Fruit fly (Drosophila melanogaster) whole organism, pupa: ENCODE measurements around the gene Sfp23F.

Source experiments
- CG10348 ChIP-seq: fragments of 200-800 bp; sonication (Bioruptor generic); IDR thresholded peaks from 2 replicates; pipeline ENCODE4 v1.3.6; 2022; ENCODE audit warnings: missing biosample characterization, missing genetic modification characterization
- CG12605 ChIP-seq: fragments of 200-800 bp; sonication (Bioruptor generic); IDR thresholded peaks from 2 replicates; pipeline ENCODE4 v1.3.6; 2022; ENCODE audit warnings: missing biosample characterization, missing genetic modification characterization
- CG13204 ChIP-seq: fragments of 200-800 bp; sonication (Bioruptor generic); optimal IDR thresholded peaks from 2 replicates; lab custom pipeline; 2018; ENCODE audit warnings: missing biosample characterization, mild to moderate bottlenecking, missing genetic modification characterization, moderate library complexity
- CG14655 ChIP-seq: fragments of 200-800 bp; sonication (Bioruptor generic); optimal IDR thresholded peaks from 3 replicates; lab custom pipeline; 2017; ENCODE audit warnings: mild to moderate bottlenecking, missing biosample characterization, missing genetic modification reagents, missing genetic modification characterization
- CG15710 ChIP-seq: fragments of 200-800 bp; sonication (Bioruptor generic); optimal IDR thresholded peaks from 2 replicates; lab custom pipeline; 2018; ENCODE audit warnings: missing biosample characterization, mild to moderate bottlenecking, missing genetic modification characterization, moderate library complexity
- CG17806 ChIP-seq: fragments of 200-800 bp; sonication (Bioruptor generic); optimal IDR thresholded peaks from 2 replicates; lab custom pipeline; 2018; ENCODE audit warnings: missing biosample characterization, mild to moderate bottlenecking, missing genetic modification characterization, moderate library complexity
- CG32121 ChIP-seq: fragments of 200-800 bp; sonication (Bioruptor generic); IDR thresholded peaks from 2 replicates; pipeline ENCODE4 v1.3.6; 2022; ENCODE audit warnings: missing biosample characterization, missing genetic modification characterization
- CG34367 ChIP-seq: fragments of 200-800 bp; sonication (Bioruptor generic); optimal IDR thresholded peaks from 2 replicates; lab custom pipeline; 2018; ENCODE audit warnings: missing biosample characterization, mild to moderate bottlenecking, missing genetic modification characterization
- CG4496 ChIP-seq: fragments of 200-800 bp; sonication (Bioruptor generic); IDR thresholded peaks from 3 replicates; pipeline ENCODE4 v1.3.6; 2022; ENCODE audit warnings: missing biosample characterization, missing genetic modification characterization
- CG8159 ChIP-seq: fragments of 200-800 bp; sonication (Bioruptor generic); optimal IDR thresholded peaks from 3 replicates; lab custom pipeline; 2018; ENCODE audit warnings: missing biosample characterization, mild to moderate bottlenecking, missing genetic modification characterization, moderate library complexity
- CG8301 ChIP-seq: fragments of 200-800 bp; sonication (Bioruptor generic); optimal IDR thresholded peaks from 2 replicates; lab custom pipeline; 2018; ENCODE audit warnings: missing biosample characterization, mild to moderate bottlenecking, missing genetic modification characterization
- CG9948 ChIP-seq: fragments of 200-800 bp; sonication (Bioruptor generic); optimal IDR thresholded peaks from 2 replicates; lab custom pipeline; 2018; ENCODE audit warnings: missing biosample characterization, mild to moderate bottlenecking, missing genetic modification characterization, moderate library complexity
- D1 ChIP-seq: fragments of 200-800 bp; sonication (Bioruptor generic); optimal IDR thresholded peaks from 2 replicates; lab custom pipeline; 2018; ENCODE audit warnings: missing biosample characterization, mild to moderate bottlenecking, missing genetic modification characterization, moderate library complexity
- EcR ChIP-seq: fragments of 200-800 bp; sonication (Bioruptor generic); optimal IDR thresholded peaks from 3 replicates; lab custom pipeline; 2019; ENCODE audit warnings: missing biosample characterization, missing genetic modification characterization, mild to moderate bottlenecking, moderate library complexity, missing genetic modification reagents
- Ets98B ChIP-seq: fragments of 200-800 bp; sonication (Bioruptor generic); IDR thresholded peaks from 2 replicates; pipeline ENCODE4 v1.3.6; 2022; ENCODE audit warnings: missing biosample characterization, missing genetic modification characterization
- Pif1A ChIP-seq: fragments of 200-800 bp; sonication (Bioruptor generic); optimal IDR thresholded peaks from 3 replicates; lab custom pipeline; 2016; ENCODE audit warnings: missing biosample characterization, missing genetic modification characterization
- Pif1B ChIP-seq: fragments of 200-800 bp; sonication (Bioruptor generic); optimal IDR thresholded peaks from 3 replicates; lab custom pipeline; 2016; ENCODE audit warnings: missing biosample characterization, missing genetic modification characterization
- Snoo ChIP-seq: fragments of 200-800 bp; sonication (Bioruptor generic); optimal IDR thresholded peaks from 3 replicates; lab custom pipeline; 2017; ENCODE audit warnings: missing biosample characterization, mild to moderate bottlenecking, missing genetic modification characterization, inconsistent platforms
- fd96Ca ChIP-seq: fragments of 200-800 bp; sonication (Bioruptor generic); IDR thresholded peaks from 3 replicates; pipeline ENCODE4 v1.3.6; 2022; ENCODE audit warnings: missing biosample characterization, missing genetic modification characterization
- gl ChIP-seq: fragments of 200-800 bp; sonication (Bioruptor generic); optimal IDR thresholded peaks from 2 replicates; lab custom pipeline; 2018; ENCODE audit warnings: missing biosample characterization, mild to moderate bottlenecking, missing genetic modification characterization
- rn ChIP-seq: fragments of 200-800 bp; sonication (Bioruptor generic); IDR thresholded peaks from 2 replicates; pipeline ENCODE4 v1.3.6; 2022; ENCODE audit warnings: missing biosample characterization, missing genetic modification characterization

The Sfp23F gene

dm6 chr2L:3356193-3356645 is 31.3 kb downstream of the Sfp23F start:
- TF ChIP-seq CG13204 (GFP tag; lab: Kevin White, UChicago) = peak; percentile 96
- TF ChIP-seq CG17806 (tag; lab: Kevin White, UChicago) = peak; percentile 74
- peak; percentile 31 for TF ChIP-seq CG8301 (tag; lab: Kevin White, UChicago)
- peak; percentile 78 for TF ChIP-seq EcR (GFP tag; lab: Kevin White, UChicago)
- peak; percentile 81 for TF ChIP-seq CG15710 (tag; lab: Kevin White, UChicago)
- TF ChIP-seq CG4496 (GFP tag; lab: Robert Waterston, UW) = peak; percentile 52; the same call in 2 of the 3 replicates
- TF ChIP-seq D1 (tag; lab: Kevin White, UChicago) = no peak
- peak; percentile 82 for TF ChIP-seq CG8159 (tag; lab: Kevin White, UChicago)
- no peak for TF ChIP-seq rn (GFP tag; lab: Robert Waterston, UW)
- TF ChIP-seq CG32121 (GFP tag; lab: Robert Waterston, UW) = peak; percentile 52
- peak; percentile 72 for TF ChIP-seq CG9948 (tag; lab: Kevin White, UChicago)
- TF ChIP-seq gl (tag; lab: Kevin White, UChicago) = peak; percentile 91
- TF ChIP-seq Pif1A = peak; percentile 83
- TF ChIP-seq Snoo = peak; percentile 20
- peak; percentile 80 for TF ChIP-seq CG34367
- peak; percentile 70 for TF ChIP-seq Pif1B
- TF ChIP-seq CG10348 (GFP tag; lab: Robert Waterston, UW) = no peak
- 0 out of 2 replicates have a peak, but pooled peaks have one; percentile 54 for TF ChIP-seq CG12605 (GFP tag; lab: Robert Waterston, UW)
- no peak for TF ChIP-seq CG14655
- 0 out of 2 replicates have a peak, but pooled peaks have one; percentile 22 for TF ChIP-seq Ets98B (GFP tag; lab: Robert Waterston, UW)
- 0 out of 3 replicates have a peak, but pooled peaks have one; percentile 16 for TF ChIP-seq fd96Ca (GFP tag; lab: Robert Waterston, UW)

dm6 chr2L:3355791-3356190 is 31.8 kb downstream of the Sfp23F start:
- TF ChIP-seq D1 (tag; lab: Kevin White, UChicago) (no peak), fd96Ca (GFP tag; lab: Robert Waterston, UW) (peak; percentile 47; the same call in 1 of the 3 replicates), gl (tag; lab: Kevin White, UChicago) (no peak)

- peak; percentile 98 for TF ChIP-seq CG8301 (tag; lab: Kevin White, UChicago)
- TF ChIP-seq CG8159 (tag; lab: Kevin White, UChicago) = peak; percentile 98
- TF ChIP-seq Pif1A = peak; percentile 97
- peak; percentile 98 for TF ChIP-seq Pif1B
- TF ChIP-seq CG15710 (tag; lab: Kevin White, UChicago) = peak; percentile 98
- peak; percentile 96 for TF ChIP-seq fd96Ca (GFP tag; lab: Robert Waterston, UW)
- TF ChIP-seq gl (tag; lab: Kevin White, UChicago) = peak; percentile 89
- TF ChIP-seq CG10348 (GFP tag; lab: Robert Waterston, UW) = peak; percentile 91
- TF ChIP-seq EcR (GFP tag; lab: Kevin White, UChicago) = peak; percentile 71
- TF ChIP-seq CG9948 (tag; lab: Kevin White, UChicago) = peak; percentile 99
- peak; percentile 98 for TF ChIP-seq CG4496 (GFP tag; lab: Robert Waterston, UW)
- peak; percentile 96 for TF ChIP-seq CG12605 (GFP tag; lab: Robert Waterston, UW)
- TF ChIP-seq CG32121 (GFP tag; lab: Robert Waterston, UW) = peak; percentile 99
- peak; percentile 97 for TF ChIP-seq Ets98B (GFP tag; lab: Robert Waterston, UW)
- peak; percentile 94 for TF ChIP-seq rn (GFP tag; lab: Robert Waterston, UW)
- peak; percentile 99 for TF ChIP-seq CG14655
- peak; percentile 99 for TF ChIP-seq Snoo
- TF ChIP-seq CG17806 (tag; lab: Kevin White, UChicago) = peak; percentile 98
- TF ChIP-seq CG34367 = peak; percentile 96
- TF ChIP-seq D1 (tag; lab: Kevin White, UChicago) = peak; percentile 97
- peak; percentile 93 for TF ChIP-seq CG13204 (GFP tag; lab: Kevin White, UChicago)
Measured at dm6 chr2L:3354642-3355380, 32.7 kb downstream of the Sfp23F start, which contains the start of gene E23. Gene E23, minus strand, starts transcription at chr2L:3354829.

- TF ChIP-seq fd96Ca (GFP tag; lab: Robert Waterston, UW) (no peak), gl (tag; lab: Kevin White, UChicago) (no peak), Snoo (no peak), CG9948 (tag; lab: Kevin White, UChicago) (no peak), Pif1B (no peak), CG8159 (tag; lab: Kevin White, UChicago) (no peak), CG13204 (GFP tag; lab: Kevin White, UChicago) (no peak), rn (GFP tag; lab: Robert Waterston, UW) (no peak), Pif1A (no peak), Ets98B (GFP tag; lab: Robert Waterston, UW) (no peak), CG34367 (no peak), EcR (GFP tag; lab: Kevin White, UChicago) (no peak), CG14655 (no peak), CG32121 (GFP tag; lab: Robert Waterston, UW) (no peak)
Measured at dm6 chr2L:3353791-3354190, 33.8 kb downstream of the Sfp23F start.

- TF ChIP-seq Snoo (no peak), CG10348 (GFP tag; lab: Robert Waterston, UW) (no peak), CG9948 (tag; lab: Kevin White, UChicago) (no peak), CG15710 (tag; lab: Kevin White, UChicago) (no peak), D1 (tag; lab: Kevin White, UChicago) (no peak), CG13204 (GFP tag; lab: Kevin White, UChicago) (peak; percentile 76), EcR (GFP tag; lab: Kevin White, UChicago) (peak; percentile 35)
- TF ChIP-seq, all 21 proteins: peak for 2
Measured at dm6 chr2L:3352927-3353326, 34.6 kb downstream of the Sfp23F start.
